Fruit fly (Drosophila melanogaster) whole organism, embryonic: ENCODE data around the gene Srp14.

Experiments used
- Atf6 ChIP-seq: fragments of 200-800 bp; sonication (Bioruptor generic); IDR thresholded peaks from 2 replicates; pipeline ENCODE4 v1.3.6; 2022; ENCODE audit warnings: missing biosample characterization, missing genetic modification characterization
- CG14710 ChIP-seq: fragments of 200-800 bp; sonication (Bioruptor generic); optimal IDR thresholded peaks from 3 replicates; lab custom pipeline; 2019; ENCODE audit warnings: missing biosample characterization, mild to moderate bottlenecking, missing genetic modification characterization, moderate library complexity
- CG15696 ChIP-seq: fragments of 200-800 bp; sonication (Bioruptor generic); optimal IDR thresholded peaks from 2 replicates; lab custom pipeline; 2019; ENCODE audit warnings: missing biosample characterization, mild to moderate bottlenecking, missing genetic modification characterization, moderate library complexity
- CG16779 ChIP-seq: fragments of 200-800 bp; sonication (Bioruptor generic); IDR thresholded peaks from 2 replicates; pipeline ENCODE4 v1.3.6; 2022; ENCODE audit warnings: missing biosample characterization, missing genetic modification characterization
- CG16813 ChIP-seq: fragments of 200-800 bp; sonication (Bioruptor generic); IDR thresholded peaks from 3 replicates; pipeline ENCODE4 v1.3.6; 2022; ENCODE audit warnings: missing biosample characterization, missing genetic modification characterization; ENCODE audit not compliant: partially characterized antibody
- CG18262 ChIP-seq: fragments of 200-800 bp; optimal IDR thresholded peaks from 3 replicates; lab custom pipeline; 2019; ENCODE audit warnings: missing biosample characterization, mild to moderate bottlenecking, missing genetic modification characterization, moderate library complexity
- CG18476 ChIP-seq: fragments of 200-800 bp; sonication (Bioruptor generic); optimal IDR thresholded peaks from 2 replicates; lab custom pipeline; 2016; ENCODE audit warnings: missing biosample characterization, mild to moderate bottlenecking, missing genetic modification characterization
- CG31224 ChIP-seq: fragments of 200-800 bp; sonication (Bioruptor generic); IDR thresholded peaks from 2 replicates; pipeline ENCODE4 v1.3.6; 2022; ENCODE audit warnings: missing biosample characterization, missing genetic modification characterization
- CG42726 ChIP-seq: fragments of 200-800 bp; sonication (Bioruptor generic); IDR thresholded peaks from 2 replicates; pipeline ENCODE4 v1.3.6; 2022; ENCODE audit warnings: missing biosample characterization, missing genetic modification characterization; ENCODE audit not compliant: partially characterized antibody
- CG4360 ChIP-seq: fragments of 200-800 bp; sonication (Bioruptor generic); IDR thresholded peaks from 2 replicates; pipeline ENCODE4 v1.3.6; 2022; ENCODE audit warnings: missing biosample characterization, missing genetic modification characterization
- CG6854 ChIP-seq: fragments of 200-800 bp; sonication (Bioruptor generic); optimal IDR thresholded peaks from 3 replicates; lab custom pipeline; 2017; ENCODE audit warnings: missing biosample characterization, mild to moderate bottlenecking, missing genetic modification characterization
- CG7928 ChIP-seq: fragments of 200-800 bp; sonication (Bioruptor generic); optimal IDR thresholded peaks from 2 replicates; lab custom pipeline; 2017; ENCODE audit warnings: missing biosample characterization, mild to moderate bottlenecking, missing genetic modification characterization
- CG8290 ChIP-seq, 3 experiments: fragments of 200-800 bp; sonication (Bioruptor generic); optimal IDR thresholded peaks; 2 replicates each; lab custom pipeline; 2016 to 2019; ENCODE audit warnings: missing biosample characterization in 3 of 3, missing genetic modification characterization in 3 of 3, mild to moderate bottlenecking in 2 of 3, moderate library complexity in 1 of 3
- D19A ChIP-seq: fragments of 200-800 bp; optimal IDR thresholded peaks from 3 replicates; lab custom pipeline; 2019; ENCODE audit warnings: missing biosample characterization, mild to moderate bottlenecking, missing genetic modification characterization, moderate library complexity
- Dip2 ChIP-seq: fragments of 200-800 bp; sonication (Bioruptor generic); IDR thresholded peaks from 2 replicates; pipeline ENCODE4 v1.3.6; 2022; ENCODE audit warnings: missing biosample characterization, missing genetic modification characterization
- Doc2 ChIP-seq: fragments of 200-800 bp; sonication (Bioruptor generic); IDR thresholded peaks from 2 replicates; pipeline ENCODE4 v1.3.6; 2022; ENCODE audit warnings: missing biosample characterization, missing genetic modification characterization
- Dp ChIP-seq: fragments of 200-800 bp; sonication (Bioruptor generic); optimal IDR thresholded peaks from 2 replicates; lab custom pipeline; 2018; ENCODE audit warnings: missing biosample characterization, mild to moderate bottlenecking, missing genetic modification characterization, moderate library complexity
- E2f1 ChIP-seq: fragments of 200-800 bp; sonication (Bioruptor generic); IDR thresholded peaks from 2 replicates; pipeline ENCODE4 v1.3.6; 2022; ENCODE audit warnings: missing biosample characterization, missing genetic modification characterization
- E2f2 ChIP-seq: fragments of 200-800 bp; sonication (Bioruptor generic); IDR thresholded peaks from 2 replicates; pipeline ENCODE4 v1.3.6; 2022; ENCODE audit warnings: missing biosample characterization, missing genetic modification characterization
- Gsc ChIP-seq: fragments of 200-800 bp; sonication (Bioruptor generic); IDR thresholded peaks from 2 replicates; pipeline ENCODE4 v1.3.6; 2022; ENCODE audit warnings: missing biosample characterization, missing genetic modification characterization
- Hand ChIP-seq: fragments of 200-800 bp; sonication (Bioruptor generic); optimal IDR thresholded peaks from 2 replicates; lab custom pipeline; 2017; ENCODE audit warnings: mild to moderate bottlenecking, missing biosample characterization, missing genetic modification reagents, missing genetic modification characterization
- Lim3 ChIP-seq: fragments of 200-800 bp; sonication (Bioruptor generic); IDR thresholded peaks from 2 replicates; pipeline ENCODE4 v1.3.6; 2022; ENCODE audit warnings: missing biosample characterization, missing genetic modification characterization
- Mes4 ChIP-seq: fragments of 200-800 bp; sonication (Bioruptor generic); optimal IDR thresholded peaks from 2 replicates; lab custom pipeline; 2016; ENCODE audit warnings: missing biosample characterization, missing genetic modification characterization
- NC2α ChIP-seq: fragments of 200-800 bp; sonication (Bioruptor generic); optimal IDR thresholded peaks from 2 replicates; lab custom pipeline; 2016; ENCODE audit warnings: missing biosample characterization, missing genetic modification characterization
- NC2β ChIP-seq: fragments of 200-800 bp; sonication (Bioruptor generic); optimal IDR thresholded peaks from 2 replicates; lab custom pipeline; 2016; ENCODE audit warnings: missing biosample characterization, missing genetic modification characterization
- Nf-YA ChIP-seq: fragments of 200-800 bp; sonication (Bioruptor generic); IDR thresholded peaks from 2 replicates; pipeline ENCODE4 v1.3.6; 2022; ENCODE audit warnings: missing biosample characterization, missing genetic modification characterization
- Nf-YC ChIP-seq: fragments of 200-800 bp; optimal IDR thresholded peaks from 3 replicates; lab custom pipeline; 2019; ENCODE audit warnings: missing biosample characterization, mild to moderate bottlenecking, missing genetic modification characterization, moderate library complexity
- Taf1 ChIP-seq: fragments of 200-800 bp; sonication (Bioruptor generic); IDR thresholded peaks from 2 replicates; pipeline ENCODE4 v1.3.6; 2022; ENCODE audit warnings: missing biosample characterization, missing genetic modification characterization
- Trl ChIP-seq, 3 experiments: fragments of >200 bp in 2 of 3; fragments of 200-800 bp in 1 of 3; sonication (Bioruptor generic) in 1 of 3; optimal IDR thresholded peaks; 2 replicates in 1 of 3; 3 replicates in 2 of 3; lab custom pipeline; 2016 to 2017; ENCODE audit warnings: missing biosample characterization in 1 of 3, missing genetic modification characterization in 1 of 3
- ap ChIP-seq: fragments of 200-800 bp; sonication (Bioruptor generic); IDR thresholded peaks from 2 replicates; pipeline ENCODE4 v1.3.6; 2022; ENCODE audit warnings: missing biosample characterization, missing genetic modification characterization
- ase ChIP-seq: fragments of 200-800 bp; sonication (Bioruptor generic); IDR thresholded peaks from 3 replicates; pipeline ENCODE4 v1.3.6; 2022; ENCODE audit warnings: missing biosample characterization, missing genetic modification characterization
- caup ChIP-seq: fragments of 200-800 bp; sonication (Bioruptor generic); optimal IDR thresholded peaks from 3 replicates; lab custom pipeline; 2017; ENCODE audit warnings: missing biosample characterization, mild to moderate bottlenecking, missing genetic modification characterization, moderate library complexity; ENCODE audit not compliant: severe bottlenecking
- crol ChIP-seq: fragments of 200-800 bp; sonication (Bioruptor generic); IDR thresholded peaks from 2 replicates; pipeline ENCODE4 v1.3.6; 2022; ENCODE audit warnings: missing biosample characterization, missing genetic modification characterization
- dati ChIP-seq: fragments of 200-800 bp; sonication (Bioruptor generic); IDR thresholded peaks from 2 replicates; pipeline ENCODE4 v1.3.6; 2022; ENCODE audit warnings: missing biosample characterization, missing genetic modification characterization
- emc ChIP-seq: fragments of 200-800 bp; sonication (Bioruptor generic); optimal IDR thresholded peaks from 2 replicates; lab custom pipeline; 2016; ENCODE audit warnings: missing biosample characterization, missing genetic modification characterization
- ewg ChIP-seq: fragments of 200-800 bp; sonication (Bioruptor generic); optimal IDR thresholded peaks from 3 replicates; lab custom pipeline; 2017; ENCODE audit warnings: mild to moderate bottlenecking, missing biosample characterization, missing genetic modification reagents, missing genetic modification characterization
- luna ChIP-seq: fragments of 200-800 bp; sonication (Bioruptor generic); optimal IDR thresholded peaks from 2 replicates; lab custom pipeline; 2016; ENCODE audit warnings: missing biosample characterization, missing genetic modification characterization
- nerfin-1 ChIP-seq: fragments of 200-800 bp; sonication (Bioruptor generic); optimal IDR thresholded peaks from 3 replicates; lab custom pipeline; 2019; ENCODE audit warnings: missing biosample characterization, mild to moderate bottlenecking, missing genetic modification characterization, moderate library complexity
- oc ChIP-seq: fragments of 200-800 bp; sonication (Bioruptor generic); optimal IDR thresholded peaks from 2 replicates; lab custom pipeline; 2018; ENCODE audit warnings: missing biosample characterization, mild to moderate bottlenecking, missing genetic modification characterization, moderate library complexity
- otp ChIP-seq: fragments of 200-800 bp; sonication (Bioruptor generic); IDR thresholded peaks from 3 replicates; pipeline ENCODE4, ENCODE4 v1.3.6; 2022; ENCODE audit warnings: missing biosample characterization, missing genetic modification characterization
- p53 ChIP-seq: fragments of 200-800 bp; sonication (Bioruptor generic); optimal IDR thresholded peaks from 2 replicates; lab custom pipeline; 2016; ENCODE audit warnings: missing biosample characterization, missing genetic modification characterization
- phol ChIP-seq: fragments of 200-800 bp; sonication (Bioruptor generic); optimal IDR thresholded peaks from 3 replicates; lab custom pipeline; 2018; ENCODE audit warnings: missing biosample characterization, mild to moderate bottlenecking, missing genetic modification characterization, moderate library complexity
- pita ChIP-seq: fragments of 200-800 bp; sonication (Bioruptor generic); optimal IDR thresholded peaks from 2 replicates; lab custom pipeline; 2017; ENCODE audit warnings: missing biosample characterization, mild to moderate bottlenecking, missing genetic modification characterization
- ranshi ChIP-seq: fragments of 200-800 bp; sonication (Bioruptor generic); IDR thresholded peaks from 2 replicates; pipeline ENCODE4 v1.3.6; 2022; ENCODE audit warnings: missing biosample characterization, missing genetic modification characterization
- unc-4 ChIP-seq: fragments of 200-800 bp; sonication (Bioruptor generic); IDR thresholded peaks from 2 replicates; pipeline ENCODE4 v1.3.6; 2022; ENCODE audit warnings: missing biosample characterization, missing genetic modification characterization; ENCODE audit not compliant: partially characterized antibody
- wek ChIP-seq: fragments of 200-800 bp; sonication (Bioruptor generic); optimal IDR thresholded peaks from 3 replicates; lab custom pipeline; 2018; ENCODE audit warnings: missing biosample characterization, mild to moderate bottlenecking, missing genetic modification characterization, moderate library complexity

Srp14 gene

dm6 chr3R:20593463-20593838 is 13.5 kb downstream of the Srp14 start:
- 0 out of 3 replicates have a peak, but pooled peaks have one; percentile 25 for TF ChIP-seq CG16813
- no peak for TF ChIP-seq Mes4 (GFP tag; lab: Kevin White, UChicago)
- TF ChIP-seq unc-4 (GFP tag; lab: Robert Waterston, UW) = no peak
- no peak for TF ChIP-seq Dip2 (GFP tag; lab: Robert Waterston, UW)
- no peak for TF ChIP-seq oc
- TF ChIP-seq Trl (optimal IDR thresholded peaks at IDR 0.05; lab: Kevin White, UChicago) = peak in 1 of 2 experiments; percentile 13
- TF ChIP-seq Trl (GFP tag; optimal IDR thresholded peaks at IDR 0.05; lab: Kevin White, UChicago) = no peak
- peak; percentile 5 for TF ChIP-seq p53 (GFP tag; lab: Kevin White, UChicago)
- 0 out of 2 replicates have a peak, but pooled peaks have one; percentile 4 for TF ChIP-seq CG42726 (GFP tag; lab: Robert Waterston, UW)
- no peak for TF ChIP-seq crol (GFP tag; lab: Robert Waterston, UW)
- TF ChIP-seq CG16779 (GFP tag; lab: Robert Waterston, UW) = no peak
- TF ChIP-seq nerfin-1 = peak; percentile 84
- 0 out of 2 replicates have a peak, but pooled peaks have one; percentile 15 for TF ChIP-seq Taf1 (GFP tag; lab: Robert Waterston, UW)
- TF ChIP-seq luna (GFP tag; lab: Kevin White, UChicago) = no peak
- TF ChIP-seq wek (GFP tag; lab: Kevin White, UChicago) = no peak
- no peak for TF ChIP-seq pita
- TF ChIP-seq Atf6 (GFP tag; lab: Robert Waterston, UW) = 0 out of 2 replicates have a peak, but pooled peaks have one; percentile 3

- TF ChIP-seq ase (GFP tag; lab: Robert Waterston, UW) (peak; percentile 58; the same call in 2 of the 3 replicates), CG6854 (peak; percentile 41), otp (GFP tag; lab: Robert Waterston, UW) (peak; percentile 74), CG7928 (GFP tag; lab: Kevin White, UChicago) (no peak), dati (GFP tag; lab: Robert Waterston, UW) (peak; percentile 64; the same call in 1 of the 2 replicates), crol (GFP tag; lab: Robert Waterston, UW) (no peak), NC2α (GFP tag; lab: Kevin White, UChicago) (no peak), CG8290 (GFP tag; optimal IDR thresholded peaks at IDR 0.05; lab: Kevin White, UChicago) (peak; percentile 65), CG8290 (tag; optimal IDR thresholded peaks at IDR 0.05; lab: Kevin White, UChicago) (peak; percentile 11 to 25), CG4360 (GFP tag; lab: Robert Waterston, UW) (peak; percentile 68), E2f1 (peak; percentile 83), NC2β (no peak), Doc2 (GFP tag; lab: Robert Waterston, UW) (0 out of 2 replicates have a peak, but pooled peaks have one; percentile 14), CG18262 (peak; percentile 98), emc (GFP tag; lab: Kevin White, UChicago) (no peak), Nf-YC (peak; percentile 73), Lim3 (no peak), CG18476 (GFP tag; lab: Kevin White, UChicago) (peak; percentile 81), CG31224 (peak; percentile 38; the same call in 1 of the 2 replicates), phol (peak; percentile 97), ranshi (GFP tag; lab: Robert Waterston, UW) (peak; percentile 73), ewg (GFP tag; lab: Kevin White, UChicago) (peak; percentile 72), Hand (GFP tag; lab: Kevin White, UChicago) (peak; percentile 47), Gsc (GFP tag; lab: Robert Waterston, UW) (no peak; the same call in 1 of the 2 replicates), CG14710 (peak; percentile 98), Dp (no peak), E2f2 (peak; percentile 53; the same call in 1 of the 2 replicates), CG15696 (peak; percentile 96), Nf-YA (GFP tag; lab: Robert Waterston, UW) (peak; percentile 65), ap (GFP tag; lab: Robert Waterston, UW) (peak; percentile 64), caup (GFP tag; lab: Kevin White, UChicago) (peak; percentile 75), D19A (tag; lab: Kevin White, UChicago) (peak; percentile 93)
Measured at dm6 chr3R:20594194-20595144, 14.6 kb downstream of the Srp14 start.
